Fruit fly (Drosophila melanogaster): ENCODE results near the gene CG11307.
A peak's percentile ranks its signal among the peaks of the same experiment; 100 is the strongest.

The CG11307 gene

DNA sequence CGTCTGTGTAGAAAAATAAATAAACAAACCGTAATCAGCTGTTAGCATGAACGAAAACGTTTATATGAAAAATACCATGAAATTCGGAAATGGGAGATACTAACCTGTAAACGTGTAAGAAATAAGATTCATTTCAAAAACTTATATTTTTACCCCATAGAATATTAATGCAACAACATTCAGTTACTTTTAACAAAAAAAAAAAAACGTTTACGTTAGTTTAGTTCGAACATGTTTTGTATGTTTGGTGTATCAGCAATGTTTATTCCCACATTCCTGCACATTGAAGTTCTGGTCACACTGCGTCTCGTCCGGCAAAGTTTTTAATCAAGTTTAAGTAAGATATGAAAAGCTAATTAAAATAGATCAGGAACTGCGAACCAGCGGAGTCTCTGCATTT, at the start of gene CG11307, which contains the start of gene S1P:
TSS of gene CG11307 (plus strand) at position 270 of the 400 bp plus-strand sequence.
TSS of gene S1P (minus strand) at position 23 of the 400 bp plus-strand sequence.
- TF ChIP-seq CG8319 (GFP tag; optimal IDR thresholded peaks at IDR 0.05) (no peak), fkh (GFP tag; optimal IDR thresholded peaks at IDR 0.05) (peak; percentile 91)

DNA sequence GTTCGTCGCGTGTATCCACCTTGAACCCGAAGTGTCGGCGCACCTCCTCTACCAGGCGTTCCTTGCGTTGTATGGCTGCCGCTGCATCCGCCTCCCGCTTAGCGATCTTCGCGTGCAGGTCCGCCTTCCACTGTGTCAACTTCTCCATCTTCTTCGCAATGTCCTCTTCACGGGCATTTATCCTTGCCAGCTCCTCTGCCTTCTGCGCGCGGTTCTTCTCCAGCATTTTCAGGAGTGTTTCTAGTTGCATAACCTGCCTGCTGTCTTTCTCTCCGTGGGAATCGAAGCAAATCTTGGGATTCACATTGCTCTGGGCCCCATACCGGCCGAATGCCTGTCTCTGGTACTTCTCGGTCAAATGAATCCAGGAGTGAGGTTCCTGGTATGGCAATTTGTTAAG, 49.2 kb upstream of the CG11307 start:
- no peak for TF ChIP-seq topi (GFP tag; optimal IDR thresholded peaks at IDR 0.05)
- no peak for TF ChIP-seq achi (GFP tag; optimal IDR thresholded peaks at IDR 0.05)
- TF ChIP-seq Hr4 (GFP tag; optimal IDR thresholded peaks at IDR 0.05), result no peak
- no peak for TF ChIP-seq cyc (GFP tag; optimal IDR thresholded peaks at IDR 0.05)
- TF ChIP-seq pdm3 (GFP tag; optimal IDR thresholded peaks at IDR 0.05), result no peak
- no peak for TF ChIP-seq CG31627 (GFP tag; optimal IDR thresholded peaks at IDR 0.05)
- no peak for TF ChIP-seq lz (GFP tag; optimal IDR thresholded peaks at IDR 0.05)
- TF ChIP-seq CG6163 (GFP tag; IDR thresholded peaks at IDR 0.05), result no peak
- TF ChIP-seq CG4318 (GFP tag; optimal IDR thresholded peaks at IDR 0.05), result no peak

DNA sequence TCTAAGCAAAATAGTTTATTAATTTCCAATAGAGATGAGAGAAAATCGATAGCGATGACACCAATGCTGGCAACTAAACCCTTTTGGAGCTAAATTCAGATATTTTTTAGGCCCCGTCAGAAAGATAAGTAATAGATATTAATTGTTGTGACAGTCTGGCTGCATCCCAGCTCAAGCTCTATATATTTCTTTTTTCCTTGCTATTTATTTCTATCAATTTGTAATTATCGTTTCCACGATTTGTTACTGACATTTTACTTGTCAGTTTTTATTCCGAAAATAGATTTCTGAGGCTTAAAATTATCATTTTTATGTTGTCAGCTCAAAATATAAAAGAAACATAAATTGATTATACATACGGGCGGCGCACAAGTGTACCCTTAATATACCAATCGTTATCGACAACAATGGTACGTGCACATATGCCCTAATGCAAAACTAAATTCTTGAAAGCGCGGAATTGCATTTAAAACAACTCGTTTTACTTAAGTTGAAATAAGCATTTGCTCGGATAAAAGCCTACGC, 48.5 kb upstream of the CG11307 start, which contains the start of the genes CRIF and SMC5:
TSS of gene CRIF (minus strand) at position 51 of the 525 bp plus-strand sequence.
TSS of gene SMC5 (plus strand) at position 329 of the 525 bp plus-strand sequence.
- TF ChIP-seq CG15336 (GFP tag; IDR thresholded peaks at IDR 0.05) (0 out of 2 replicates have a peak, but pooled peaks have one; percentile 16), CG7368 (GFP tag; optimal IDR thresholded peaks at IDR 0.05) (no peak), Hr4 (GFP tag; optimal IDR thresholded peaks at IDR 0.05) (peak; percentile 75), Sox15 (GFP tag; optimal IDR thresholded peaks at IDR 0.05) (peak; percentile 48), Eip93F (GFP tag; optimal IDR thresholded peaks at IDR 0.05) (peak; percentile 51), CG11902 (GFP tag; optimal IDR thresholded peaks at IDR 0.05) (peak; percentile 18), Met (GFP tag; optimal IDR thresholded peaks at IDR 0.05) (no peak), Sox14 (GFP tag; optimal IDR thresholded peaks at IDR 0.05) (no peak), eg (GFP tag; IDR thresholded peaks at IDR 0.05) (no peak), cyc (GFP tag; optimal IDR thresholded peaks at IDR 0.05) (peak; percentile 53), CG11762 (GFP tag; optimal IDR thresholded peaks at IDR 0.05; ENCODE audit: insufficient read depth) (peak; percentile 0), Ets21C (GFP tag; optimal IDR thresholded peaks at IDR 0.05) (peak; percentile 52), acj6 (GFP tag; optimal IDR thresholded peaks at IDR 0.05) (peak; percentile 63), CG6792 (GFP tag; optimal IDR thresholded peaks at IDR 0.05) (no peak), spab (GFP tag; optimal IDR thresholded peaks at IDR 0.05) (no peak), Eip75B (GFP tag; optimal IDR thresholded peaks at IDR 0.05) (no peak), CG3919 (GFP tag; optimal IDR thresholded peaks at IDR 0.05) (no peak), CG34406 (GFP tag; optimal IDR thresholded peaks at IDR 0.05) (no peak), CG10631 (GFP tag; optimal IDR thresholded peaks at IDR 0.05) (peak; percentile 60), CG3032 (tag; optimal IDR thresholded peaks at IDR 0.05) (peak; percentile 60), fd85E (GFP tag; optimal IDR thresholded peaks at IDR 0.05) (no peak), CG6163 (GFP tag; IDR thresholded peaks at IDR 0.05) (no peak), salr (GFP tag; optimal IDR thresholded peaks at IDR 0.05) (peak in 1 of 2 experiments; percentile 37), topi (GFP tag; optimal IDR thresholded peaks at IDR 0.05) (peak; percentile 62), pdm3 (GFP tag; optimal IDR thresholded peaks at IDR 0.05) (no peak), CG8119 (GFP tag; IDR thresholded peaks at IDR 0.05) (0 out of 3 replicates have a peak, but pooled peaks have one; percentile 47), Lpt (GFP tag; optimal IDR thresholded peaks at IDR 0.05) (no peak), CG31627 (GFP tag; optimal IDR thresholded peaks at IDR 0.05) (peak; percentile 71), net (GFP tag; optimal IDR thresholded peaks at IDR 0.05) (no peak), CG8319 (GFP tag; optimal IDR thresholded peaks at IDR 0.05) (peak; percentile 5), Smox (GFP tag; optimal IDR thresholded peaks at IDR 0.05) (no peak), CG1621 (tag; optimal IDR thresholded peaks at IDR 0.05) (no peak), lz (GFP tag; optimal IDR thresholded peaks at IDR 0.05) (peak; percentile 69), Gug (GFP tag; IDR thresholded peaks at IDR 0.05) (no peak), esn (GFP tag; optimal IDR thresholded peaks at IDR 0.05) (peak; percentile 71), CG11294 (GFP tag; IDR thresholded peaks at IDR 0.05) (no peak; the same call in 1 of the 2 replicates)
